Worm (Caenorhabditis elegans) whole organism, L1 larva: Measurements from ENCODE around the gene F47B10.5.

Source experiments
- C04F5.9 ChIP-seq: sonication (generic microtip); optimal IDR thresholded peaks from 2 replicates; lab custom pipeline; 2016; ENCODE audit warnings: missing genetic modification characterization, missing compliant biosample characterization
- F16B12.6 ChIP-seq: fragments of 150-350 bp; optimal IDR thresholded peaks from 2 replicates; lab custom pipeline; 2014; ENCODE audit warnings: missing biosample characterization, missing genetic modification characterization
- aha-1 ChIP-seq: fragments of 150-350 bp; optimal IDR thresholded peaks from 2 replicates; lab custom pipeline; 2014; ENCODE audit warnings: missing biosample characterization, missing genetic modification characterization
- alr-1 ChIP-seq: fragments of 200-800 bp; sonication (Bioruptor generic); optimal IDR thresholded peaks from 2 replicates; lab custom pipeline; 2018; ENCODE audit warnings: borderline replicate concordance, mild to moderate bottlenecking, missing genetic modification characterization, missing compliant biosample characterization
- blmp-1 ChIP-seq: fragments of 150-350 bp; optimal IDR thresholded peaks from 2 replicates; lab custom pipeline; 2014; ENCODE audit warnings: missing biosample characterization, missing genetic modification characterization
- ceh-88 ChIP-seq: fragments of 200-800 bp; sonication (Bioruptor generic); IDR thresholded peaks from 2 replicates; pipeline ENCODE4 v1.3.6; 2022; ENCODE audit warnings: missing genetic modification characterization, missing compliant biosample characterization
- ceh-90 ChIP-seq: sonication (generic microtip); optimal IDR thresholded peaks from 2 replicates; lab custom pipeline; 2016; ENCODE audit warnings: missing genetic modification characterization, missing compliant biosample characterization
- ces-1 ChIP-seq: fragments of 150-350 bp; optimal IDR thresholded peaks from 2 replicates; lab custom pipeline; 2014; ENCODE audit warnings: missing biosample characterization, missing genetic modification reagents, missing genetic modification characterization
- dpl-1 ChIP-seq, 3 experiments: fragments of 150-350 bp in 2 of 3; sonication (generic microtip) in 1 of 3; optimal IDR thresholded peaks; 2 replicates each; lab custom pipeline; 2014 to 2017; ENCODE audit warnings: missing biosample characterization in 3 of 3, missing genetic modification characterization in 3 of 3, missing genetic modification reagents in 3 of 3
- efl-1 ChIP-seq, 4 experiments: fragments of 150-350 bp; optimal IDR thresholded peaks in 3 of 4; peaks in 1 of 4; 1 replicate in 1 of 4; 2 replicates in 3 of 4; lab custom pipeline; 2014; ENCODE audit warnings: missing biosample characterization in 2 of 4, missing genetic modification characterization in 2 of 4, missing genetic modification reagents in 2 of 4
- efl-3 ChIP-seq: fragments of 200-800 bp; sonication (Bioruptor generic); optimal IDR thresholded peaks from 2 replicates; lab custom pipeline; 2018; ENCODE audit warnings: mild to moderate bottlenecking, missing genetic modification characterization, missing compliant biosample characterization
- egl-27 ChIP-seq, 2 experiments: fragments of 150-350 bp in 1 of 2; sonication (generic microtip); optimal IDR thresholded peaks; 3 replicates each; lab custom pipeline; 2017 to 2018; ENCODE audit warnings: missing biosample characterization in 2 of 2, missing genetic modification characterization in 2 of 2, missing genetic modification reagents in 2 of 2
- elt-2 ChIP-seq: sonication (generic microtip); optimal IDR thresholded peaks from 2 replicates; lab custom pipeline; 2016; ENCODE audit warnings: missing genetic modification characterization, mild to moderate bottlenecking, inconsistent platforms, missing compliant biosample characterization, missing genetic modification reagents
- fos-1 ChIP-seq: fragments of 150-350 bp; optimal IDR thresholded peaks from 2 replicates; lab custom pipeline; 2014; ENCODE audit warnings: missing biosample characterization, missing genetic modification characterization
- hlh-4 ChIP-seq: sonication (generic microtip); optimal IDR thresholded peaks from 2 replicates; lab custom pipeline; 2016; ENCODE audit warnings: mild to moderate bottlenecking, missing genetic modification characterization, missing compliant biosample characterization
- irx-1 ChIP-seq: sonication (generic microtip); optimal IDR thresholded peaks from 2 replicates; lab custom pipeline; 2016; ENCODE audit warnings: missing genetic modification characterization, missing compliant biosample characterization
- isw-1 ChIP-seq: fragments of 200-800 bp; sonication (Bioruptor generic); IDR thresholded peaks from 2 replicates; pipeline ENCODE4 v1.3.6; 2022; ENCODE audit warnings: missing genetic modification characterization, missing compliant biosample characterization
- lin-14 ChIP-seq: fragments of 200-800 bp; sonication (Bioruptor generic); optimal IDR thresholded peaks from 2 replicates; lab custom pipeline; 2018; ENCODE audit warnings: mild to moderate bottlenecking, missing genetic modification characterization, moderate library complexity, missing compliant biosample characterization
- lin-35 ChIP-seq, 2 experiments: fragments of 150-350 bp; optimal IDR thresholded peaks; 2 replicates each; lab custom pipeline; 2014; ENCODE audit warnings: missing biosample characterization in 2 of 2, missing genetic modification characterization in 2 of 2, missing genetic modification reagents in 2 of 2
- lin-39 ChIP-seq: fragments of 150-350 bp; optimal IDR thresholded peaks from 2 replicates; lab custom pipeline; 2014; ENCODE audit warnings: missing biosample characterization, missing genetic modification reagents, missing genetic modification characterization
- lir-3 ChIP-seq: sonication (generic microtip); optimal IDR thresholded peaks from 2 replicates; lab custom pipeline; 2016; ENCODE audit warnings: mild to moderate bottlenecking, missing genetic modification characterization, moderate library complexity, missing compliant biosample characterization; ENCODE audit not compliant: poor library complexity
- lsy-2 ChIP-seq, 2 experiments: fragments of 150-350 bp; optimal IDR thresholded peaks; 2 replicates each; lab custom pipeline; 2014; ENCODE audit warnings: missing biosample characterization in 2 of 2, missing genetic modification characterization in 2 of 2
- mdl-1 ChIP-seq, 2 experiments: fragments of 150-350 bp; optimal IDR thresholded peaks; 2 replicates each; lab custom pipeline; 2014 to 2017; ENCODE audit warnings: missing biosample characterization in 2 of 2, missing genetic modification characterization in 2 of 2, inconsistent platforms in 1 of 2
- nhr-11 ChIP-seq: fragments of 150-350 bp; optimal IDR thresholded peaks from 2 replicates; lab custom pipeline; 2014; ENCODE audit warnings: missing biosample characterization, missing genetic modification characterization
- nhr-12 ChIP-seq: sonication (generic microtip); optimal IDR thresholded peaks from 2 replicates; lab custom pipeline; 2017; ENCODE audit warnings: missing biosample characterization, missing genetic modification characterization
- nhr-20 ChIP-seq: sonication (generic microtip); optimal IDR thresholded peaks from 2 replicates; lab custom pipeline; 2016; ENCODE audit warnings: mild to moderate bottlenecking, missing genetic modification characterization, missing compliant biosample characterization
- nhr-237 ChIP-seq: fragments of 150-350 bp; optimal IDR thresholded peaks from 2 replicates; lab custom pipeline; 2014; ENCODE audit warnings: missing biosample characterization, missing genetic modification characterization
- nhr-47 ChIP-seq: sonication (generic microtip); optimal IDR thresholded peaks from 2 replicates; lab custom pipeline; 2016; ENCODE audit warnings: mild to moderate bottlenecking, missing genetic modification characterization, moderate library complexity, missing compliant biosample characterization
- nhr-85 ChIP-seq: sonication (generic microtip); peaks from one replicate; lab custom pipeline; 2016; ENCODE audit warnings: missing genetic modification characterization, inconsistent platforms, missing compliant biosample characterization
- pag-3 ChIP-seq: sonication (generic microtip); optimal IDR thresholded peaks from 2 replicates; lab custom pipeline; 2017; ENCODE audit warnings: missing genetic modification characterization, mild to moderate bottlenecking, missing compliant biosample characterization, antibody characterized with exemption, borderline replicate concordance; ENCODE audit not compliant: insufficient read depth
- pax-3 ChIP-seq: fragments of 200-800 bp; sonication (Bioruptor generic); optimal IDR thresholded peaks from 2 replicates; lab custom pipeline; 2018; ENCODE audit warnings: mild to moderate bottlenecking, missing genetic modification characterization, moderate library complexity, missing compliant biosample characterization
- pqm-1 ChIP-seq: sonication (generic microtip); optimal IDR thresholded peaks from 3 replicates; lab custom pipeline; 2017; ENCODE audit warnings: missing biosample characterization, missing genetic modification characterization
- tlp-1 ChIP-seq: fragments of 150-350 bp; optimal IDR thresholded peaks from 2 replicates; lab custom pipeline; 2014; ENCODE audit warnings: missing biosample characterization, missing genetic modification characterization
- unc-130 ChIP-seq: fragments of 150-350 bp; optimal IDR thresholded peaks from 2 replicates; lab custom pipeline; 2017; ENCODE audit warnings: missing biosample characterization, missing genetic modification characterization, inconsistent platforms
- unc-30 ChIP-seq: sonication (generic microtip); optimal IDR thresholded peaks from 2 replicates; lab custom pipeline; 2017; ENCODE audit warnings: missing biosample characterization, missing genetic modification characterization
- unc-62 ChIP-seq: fragments of 150-350 bp; optimal IDR thresholded peaks from 2 replicates; lab custom pipeline; 2014; ENCODE audit warnings: missing biosample characterization, missing genetic modification reagents, missing genetic modification characterization
- vab-15 ChIP-seq: sonication (generic microtip); optimal IDR thresholded peaks from 2 replicates; lab custom pipeline; 2017; ENCODE audit warnings: missing genotype, mild to moderate bottlenecking, missing genetic modification characterization, missing compliant biosample characterization
- zag-1 ChIP-seq: fragments of 150-350 bp; optimal IDR thresholded peaks from 2 replicates; lab custom pipeline; 2014; ENCODE audit warnings: missing biosample characterization, missing genetic modification characterization
- ztf-4 ChIP-seq: fragments of 150-350 bp; optimal IDR thresholded peaks from 2 replicates; lab custom pipeline; 2014; ENCODE audit warnings: missing biosample characterization, missing genetic modification characterization

The F47B10.5 gene

ce11 chrX:10928948-10929563 is 38.7 kb upstream of the F47B10.5 start, which contains the start of gene dgn-1:
Gene dgn-1, minus strand, starts transcription at chrX:10928998.
- no peak for TF ChIP-seq lsy-2 (tag; optimal IDR thresholded peaks at IDR 0.05; lab: Kevin White, UChicago)
- peak; percentile 1 for TF ChIP-seq nhr-20 (tag; lab: Kevin White, UChicago)
- no peak for TF ChIP-seq ceh-88 (GFP tag; lab: Robert Waterston, UW)
- TF ChIP-seq egl-27 (tag; optimal IDR thresholded peaks at IDR 0.05; lab: Kevin White, UChicago), result no peak
- TF ChIP-seq lin-14, result peak; percentile 46
- no peak for TF ChIP-seq nhr-12 (tag; lab: Kevin White, UChicago)
- no peak for TF ChIP-seq efl-3 (GFP tag; lab: Kevin White, UChicago)
- no peak for TF ChIP-seq dpl-1 (GFP tag; optimal IDR thresholded peaks at IDR 0.05; lab: Kevin White, UChicago)
- peak; percentile 66 for TF ChIP-seq blmp-1 (tag; lab: Kevin White, UChicago)
- no peak for TF ChIP-seq unc-30 (tag; lab: Kevin White, UChicago)
- peak in 1 of 2 experiments; percentile 12 for TF ChIP-seq lin-35 (GFP tag; optimal IDR thresholded peaks at IDR 0.05; lab: Kevin White, UChicago)
- no peak for TF ChIP-seq nhr-85 (tag; lab: Kevin White, UChicago)
- no peak for TF ChIP-seq isw-1 (GFP tag; lab: Robert Waterston, UW)
- TF ChIP-seq unc-130 (tag; lab: Kevin White, UChicago), result no peak
- TF ChIP-seq ztf-4 (tag; lab: Kevin White, UChicago), result no peak
- no peak for TF ChIP-seq zag-1
- TF ChIP-seq elt-2 (tag; lab: Kevin White, UChicago), result peak; percentile 58
- TF ChIP-seq pqm-1 (tag; lab: Kevin White, UChicago), result peak; percentile 37
- TF ChIP-seq pax-3, result no peak
- no peak for TF ChIP-seq F16B12.6 (tag; lab: Kevin White, UChicago)
- TF ChIP-seq irx-1 (tag; lab: Kevin White, UChicago), result no peak
- no peak for TF ChIP-seq fos-1
- TF ChIP-seq, all 84 proteins: peak for 6

- no peak for TF ChIP-seq mdl-1 (tag; optimal IDR thresholded peaks at IDR 0.05; lab: Kevin White, UChicago)
- TF ChIP-seq nhr-47 (tag; lab: Kevin White, UChicago), result no peak
- TF ChIP-seq vab-15 (tag; lab: Kevin White, UChicago), result no peak
- no peak for TF ChIP-seq aha-1
- TF ChIP-seq nhr-11 (tag; lab: Kevin White, UChicago), result no peak
- TF ChIP-seq tlp-1 (tag; lab: Kevin White, UChicago), result no peak
- TF ChIP-seq ces-1 (GFP tag; lab: Kevin White, UChicago), result no peak
- TF ChIP-seq lin-39 (tag; lab: Kevin White, UChicago), result no peak
- no peak for TF ChIP-seq pag-3
- TF ChIP-seq nhr-12 (tag; lab: Kevin White, UChicago), result no peak
- TF ChIP-seq unc-62 (GFP tag; lab: Kevin White, UChicago), result no peak
- TF ChIP-seq C04F5.9, result no peak
- TF ChIP-seq alr-1 (tag; lab: Kevin White, UChicago), result no peak
Observed at ce11 chrX:10927136-10927535, 36.8 kb upstream of the F47B10.5 start.

- TF ChIP-seq nhr-237 (tag; lab: Kevin White, UChicago) (no peak), lir-3 (no peak), irx-1 (tag; lab: Kevin White, UChicago) (no peak), C04F5.9 (no peak), lsy-2 (tag; optimal IDR thresholded peaks at IDR 0.05; lab: Kevin White, UChicago) (no peak)
Observed at ce11 chrX:10924031-10924430, 33.7 kb upstream of the F47B10.5 start.

- TF ChIP-seq ceh-88 (GFP tag; lab: Robert Waterston, UW), result no peak
- no peak for TF ChIP-seq efl-1 (optimal IDR thresholded peaks at IDR 0.05; lab: Kevin White, UChicago)
- TF ChIP-seq efl-1 (GFP tag; optimal IDR thresholded peaks at IDR 0.05 in 1 of 2; lab: Kevin White, UChicago), result peak in 1 of 2 experiments; percentile 12
- no peak for TF ChIP-seq nhr-237 (tag; lab: Kevin White, UChicago)
- no peak for TF ChIP-seq ceh-90 (tag; lab: Kevin White, UChicago)
- TF ChIP-seq hlh-4 (tag; lab: Kevin White, UChicago), result peak; percentile 81
Observed at ce11 chrX:10919613-10920012, 29.3 kb upstream of the F47B10.5 start, which contains the start of gene nstp-9. Gene nstp-9, minus strand, starts transcription at chrX:10919713.
